Worm (Caenorhabditis elegans) whole organism, young adult: ENCODE data around the gene C09G12.5.

Source experiments
- F23B12.7 ChIP-seq: sonication (generic microtip); optimal IDR thresholded peaks from 2 replicates; lab custom pipeline; 2017; ENCODE audit warnings: missing genetic modification characterization, mild to moderate bottlenecking, missing compliant biosample characterization, antibody characterized with exemption, moderate library complexity; ENCODE audit not compliant: insufficient read depth
- F39B2.1 ChIP-seq: fragments of 200-800 bp; sonication (Bioruptor generic); IDR thresholded peaks from 2 replicates; pipeline ENCODE4 v1.3.6; 2022; ENCODE audit warnings: missing genetic modification reagents, missing genetic modification characterization, missing compliant biosample characterization
- ama-1 ChIP-seq, 3 experiments: fragments of 150-350 bp in 1 of 3; sonication (generic microtip) in 2 of 3; optimal IDR thresholded peaks; 2 replicates each; lab custom pipeline; 2014 to 2018; ENCODE audit warnings: missing biosample characterization in 2 of 3, missing genetic modification characterization in 2 of 3, missing genetic modification reagents in 2 of 3
- attf-5 ChIP-seq: fragments of 200-800 bp; sonication (Bioruptor generic); optimal IDR thresholded peaks from 2 replicates; lab custom pipeline; 2018; ENCODE audit warnings: mild to moderate bottlenecking, missing genetic modification characterization, missing compliant biosample characterization
- ceh-58 ChIP-seq: fragments of 200-800 bp; sonication (Bioruptor generic); IDR thresholded peaks from 2 replicates; pipeline ENCODE4 v1.3.6; 2022; ENCODE audit warnings: missing genetic modification characterization, missing compliant biosample characterization
- hrde-1 ChIP-seq: sonication (generic microtip); optimal IDR thresholded peaks from 2 replicates; lab custom pipeline; 2016; ENCODE audit warnings: missing genetic modification characterization, mild to moderate bottlenecking, missing compliant biosample characterization, moderate library complexity, missing genotype, missing genetic modification reagents, borderline replicate concordance
- madf-3 ChIP-seq: fragments of 200-800 bp; sonication (Bioruptor generic); IDR thresholded peaks from 2 replicates; pipeline ENCODE4 v1.3.6; 2022; ENCODE audit warnings: missing genetic modification reagents, missing genetic modification characterization, missing compliant biosample characterization
- madf-6 ChIP-seq: fragments of 200-800 bp; sonication (Bioruptor generic); IDR thresholded peaks from 2 replicates; pipeline ENCODE4 v1.3.6; 2022; ENCODE audit warnings: missing genetic modification reagents, missing genetic modification characterization, missing compliant biosample characterization
- nfya-1 ChIP-seq: sonication (generic microtip); optimal IDR thresholded peaks from 2 replicates; lab custom pipeline; 2017; ENCODE audit warnings: antibody characterized with exemption, missing compliant biosample characterization, missing genetic modification characterization, borderline replicate concordance; ENCODE audit not compliant: insufficient read depth
- nfya-2 ChIP-seq: fragments of 200-800 bp; sonication (Bioruptor generic); IDR thresholded peaks from 2 replicates; pipeline ENCODE4 v1.3.6; 2022; ENCODE audit warnings: missing genetic modification reagents, missing genetic modification characterization, missing compliant biosample characterization
- somi-1 ChIP-seq: fragments of 200-800 bp; sonication (Bioruptor generic); optimal IDR thresholded peaks from 2 replicates; lab custom pipeline; 2018; ENCODE audit warnings: mild to moderate bottlenecking, missing genetic modification characterization, missing compliant biosample characterization
- unc-62 ChIP-seq: fragments of 150-350 bp; optimal IDR thresholded peaks from 2 replicates; lab custom pipeline; 2014; ENCODE audit warnings: missing biosample characterization, missing genetic modification reagents, missing genetic modification characterization
- ztf-6 ChIP-seq: fragments of 200-800 bp; sonication (Bioruptor generic); IDR thresholded peaks from 2 replicates; pipeline ENCODE4 v1.3.6; 2022; ENCODE audit warnings: missing genetic modification reagents, missing genetic modification characterization, missing compliant biosample characterization

ce11 chrIV:3509477-3510063, 30.4 kb downstream of the C09G12.5 start, which contains the start of gene ced-10:
- TF ChIP-seq ceh-58 (no peak), hrde-1 (tag; lab: Kevin White, UChicago) (no peak), madf-3 (GFP tag; lab: Robert Waterston, UW) (no peak), F39B2.1 (GFP tag; lab: Robert Waterston, UW) (no peak), ztf-6 (GFP tag; lab: Robert Waterston, UW) (no peak), ama-1 (optimal IDR thresholded peaks at IDR 0.05; lab: Kevin White, UChicago) (no peak), ama-1 (GFP tag; optimal IDR thresholded peaks at IDR 0.05; lab: Kevin White, UChicago) (no peak), somi-1 (no peak), nfya-2 (GFP tag; lab: Robert Waterston, UW) (no peak), madf-6 (no peak), unc-62 (GFP tag; lab: Kevin White, UChicago) (no peak), nfya-1 (tag; lab: Kevin White, UChicago) (no peak), attf-5 (GFP tag; lab: Kevin White, UChicago) (no peak), F23B12.7 (tag; lab: Kevin White, UChicago) (no peak)
